Fruit fly (Drosophila melanogaster) whole organism, embryonic: ENCODE results near the gene Arl5.

ENCODE experiments used
- Atf6 ChIP-seq: fragments of 200-800 bp; sonication (Bioruptor generic); IDR thresholded peaks from 2 replicates; pipeline ENCODE4 v1.3.6; 2022; ENCODE audit warnings: missing biosample characterization, missing genetic modification characterization
- CG10431 ChIP-seq: fragments of 200-800 bp; sonication (Bioruptor generic); optimal IDR thresholded peaks from 3 replicates; lab custom pipeline; 2018; ENCODE audit warnings: missing biosample characterization, mild to moderate bottlenecking, missing genetic modification characterization
- CG10959 ChIP-seq: fragments of 200-800 bp; sonication (Bioruptor generic); IDR thresholded peaks from 2 replicates; pipeline ENCODE4 v1.3.6; 2022; ENCODE audit warnings: missing biosample characterization, missing genetic modification characterization
- CG10979 ChIP-seq: fragments of 200-800 bp; sonication (Bioruptor generic); optimal IDR thresholded peaks from 2 replicates; lab custom pipeline; 2018; ENCODE audit warnings: missing biosample characterization, mild to moderate bottlenecking, missing genetic modification characterization, moderate library complexity
- CG11093 ChIP-seq: fragments of 200-800 bp; sonication (Bioruptor generic); IDR thresholded peaks from 3 replicates; pipeline ENCODE4 v1.3.6; 2022; ENCODE audit warnings: missing biosample characterization, missing genetic modification characterization
- CG12219 ChIP-seq: fragments of 200-800 bp; sonication (Bioruptor generic); optimal IDR thresholded peaks from 3 replicates; lab custom pipeline; 2018; ENCODE audit warnings: missing biosample characterization, mild to moderate bottlenecking, missing genetic modification characterization
- CG12236 ChIP-seq: fragments of 200-800 bp; sonication (Bioruptor generic); optimal IDR thresholded peaks from 2 replicates; lab custom pipeline; 2016; ENCODE audit warnings: missing biosample characterization, missing genetic modification characterization
- CG12942 ChIP-seq: fragments of 200-800 bp; sonication (Bioruptor generic); optimal IDR thresholded peaks from 3 replicates; lab custom pipeline; 2016; ENCODE audit warnings: missing biosample characterization, missing genetic modification characterization
- CG13287 ChIP-seq: fragments of 200-800 bp; sonication (Bioruptor generic); IDR thresholded peaks from 2 replicates; pipeline ENCODE4 v1.3.6; 2022; ENCODE audit warnings: missing biosample characterization, missing genetic modification characterization; ENCODE audit not compliant: partially characterized antibody
- CG15601 ChIP-seq: fragments of 200-800 bp; sonication (Bioruptor generic); optimal IDR thresholded peaks from 3 replicates; lab custom pipeline; 2019; ENCODE audit warnings: missing biosample characterization, mild to moderate bottlenecking, missing genetic modification characterization, moderate library complexity
- CG33213 ChIP-seq: fragments of 200-800 bp; sonication (Bioruptor generic); optimal IDR thresholded peaks from 3 replicates; lab custom pipeline; 2016; ENCODE audit warnings: missing biosample characterization, missing genetic modification characterization
- CG4854 ChIP-seq: fragments of 200-800 bp; sonication (Bioruptor generic); optimal IDR thresholded peaks from 2 replicates; lab custom pipeline; 2016; ENCODE audit warnings: missing biosample characterization, missing genetic modification characterization, inconsistent platforms
- CG5245 ChIP-seq: fragments of 200-800 bp; sonication (Bioruptor generic); optimal IDR thresholded peaks from 3 replicates; lab custom pipeline; 2016; ENCODE audit warnings: missing biosample characterization, missing genetic modification characterization
- CG5953 ChIP-seq: fragments of 200-800 bp; sonication (Bioruptor generic); IDR thresholded peaks from 2 replicates; pipeline ENCODE4 v1.3.6; 2022; ENCODE audit warnings: missing biosample characterization, missing genetic modification characterization
- CG6791 ChIP-seq: fragments of 200-800 bp; sonication (Bioruptor generic); IDR thresholded peaks from 3 replicates; pipeline ENCODE4 v1.3.6; 2022; ENCODE audit warnings: missing biosample characterization, missing genetic modification characterization; ENCODE audit not compliant: partially characterized antibody
- CG7357 ChIP-seq: fragments of 200-800 bp; sonication (Bioruptor generic); IDR thresholded peaks from 3 replicates; pipeline ENCODE4 v1.3.6; 2022; ENCODE audit warnings: missing biosample characterization, missing genetic modification characterization
- CG7556 ChIP-seq: fragments of 200-800 bp; sonication (Bioruptor generic); optimal IDR thresholded peaks from 2 replicates; lab custom pipeline; 2017; ENCODE audit warnings: missing biosample characterization, mild to moderate bottlenecking, missing genetic modification characterization
- CG9215 ChIP-seq: fragments of 200-800 bp; sonication (Bioruptor generic); IDR thresholded peaks from 2 replicates; pipeline ENCODE4 v1.3.6; 2022; ENCODE audit warnings: missing biosample characterization, missing genetic modification characterization
- CG9932 ChIP-seq: fragments of 200-800 bp; sonication (Bioruptor generic); IDR thresholded peaks from 2 replicates; pipeline ENCODE4 v1.3.6; 2022; ENCODE audit warnings: missing biosample characterization, missing genetic modification characterization
- CTCF ChIP-seq: fragments of 200-800 bp; sonication (Bioruptor generic); optimal IDR thresholded peaks from 2 replicates; lab custom pipeline; 2017; ENCODE audit warnings: missing biosample characterization, mild to moderate bottlenecking, missing genetic modification characterization, moderate library complexity
- H15 ChIP-seq: fragments of 200-800 bp; sonication (Bioruptor generic); IDR thresholded peaks from 3 replicates; pipeline ENCODE4 v1.3.6; 2022; ENCODE audit warnings: missing biosample characterization, missing genetic modification characterization
- Lim3 ChIP-seq: fragments of 200-800 bp; sonication (Bioruptor generic); IDR thresholded peaks from 2 replicates; pipeline ENCODE4 v1.3.6; 2022; ENCODE audit warnings: missing biosample characterization, missing genetic modification characterization
- MTF-1 ChIP-seq: fragments of 200-800 bp; sonication (Bioruptor generic); optimal IDR thresholded peaks from 2 replicates; lab custom pipeline; 2018; ENCODE audit warnings: missing biosample characterization, mild to moderate bottlenecking, missing genetic modification characterization, borderline replicate concordance
- Neu2 ChIP-seq: fragments of 200-800 bp; sonication (Bioruptor generic); optimal IDR thresholded peaks from 3 replicates; lab custom pipeline; 2016; ENCODE audit warnings: missing biosample characterization, missing genetic modification characterization, borderline replicate concordance
- Scr ChIP-seq: fragments of 200-800 bp; sonication (Bioruptor generic); IDR thresholded peaks from 2 replicates; pipeline ENCODE4 v1.3.6; 2022; ENCODE audit warnings: missing biosample characterization, missing genetic modification characterization; ENCODE audit not compliant: partially characterized antibody
- ac ChIP-seq: fragments of 200-800 bp; sonication (Bioruptor generic); optimal IDR thresholded peaks from 3 replicates; lab custom pipeline; 2017; ENCODE audit warnings: missing biosample characterization, mild to moderate bottlenecking, missing genetic modification characterization
- ap ChIP-seq: fragments of 200-800 bp; sonication (Bioruptor generic); IDR thresholded peaks from 2 replicates; pipeline ENCODE4 v1.3.6; 2022; ENCODE audit warnings: missing biosample characterization, missing genetic modification characterization
- ara ChIP-seq: fragments of 200-800 bp; sonication (Bioruptor generic); IDR thresholded peaks from 2 replicates; pipeline ENCODE4 v1.3.6; 2022; ENCODE audit warnings: missing biosample characterization, missing genetic modification characterization
- btn ChIP-seq: fragments of 200-800 bp; sonication (Bioruptor generic); optimal IDR thresholded peaks from 2 replicates; lab custom pipeline; 2016; ENCODE audit warnings: missing biosample characterization, missing genetic modification characterization
- crc ChIP-seq: fragments of 200-800 bp; sonication (Bioruptor generic); optimal IDR thresholded peaks from 2 replicates; lab custom pipeline; 2016; ENCODE audit warnings: missing biosample characterization, missing genetic modification characterization
- crp ChIP-seq, 2 experiments: fragments of 200-800 bp; sonication (Bioruptor generic); optimal IDR thresholded peaks; 2 replicates in 1 of 2; 3 replicates in 1 of 2; lab custom pipeline; 2017; ENCODE audit warnings: missing biosample characterization in 2 of 2, missing genetic modification characterization in 2 of 2, mild to moderate bottlenecking in 1 of 2, moderate library complexity in 1 of 2
- disco-r ChIP-seq: fragments of 200-800 bp; sonication (Bioruptor generic); optimal IDR thresholded peaks from 2 replicates; lab custom pipeline; 2016; ENCODE audit warnings: missing biosample characterization, missing genetic modification characterization
- dmrt11E ChIP-seq: fragments of 200-800 bp; sonication (Bioruptor generic); optimal IDR thresholded peaks from 3 replicates; lab custom pipeline; 2018; ENCODE audit warnings: missing biosample characterization, mild to moderate bottlenecking, missing genetic modification characterization, moderate library complexity
- eve ChIP-seq, 2 experiments: fragments of >200 bp; optimal IDR thresholded peaks; 2 replicates each; lab custom pipeline; 2017; ENCODE audit warnings: missing biosample characterization in 2 of 2, missing genetic modification characterization in 2 of 2
- exex ChIP-seq: fragments of 200-800 bp; sonication (Bioruptor generic); optimal IDR thresholded peaks from 4 replicates; lab custom pipeline; 2018; ENCODE audit warnings: missing biosample characterization, mild to moderate bottlenecking, missing genetic modification characterization, moderate library complexity
- fd102C ChIP-seq: fragments of 200-800 bp; sonication (Bioruptor generic); optimal IDR thresholded peaks from 2 replicates; lab custom pipeline; 2018; ENCODE audit warnings: missing biosample characterization, mild to moderate bottlenecking, missing genetic modification characterization, moderate library complexity
- fd64A ChIP-seq: fragments of 200-800 bp; sonication (Bioruptor generic); optimal IDR thresholded peaks from 3 replicates; lab custom pipeline; 2018; ENCODE audit warnings: missing biosample characterization, mild to moderate bottlenecking, missing genetic modification characterization
- grn ChIP-seq: fragments of 200-800 bp; sonication (Bioruptor generic); optimal IDR thresholded peaks from 3 replicates; lab custom pipeline; 2017; ENCODE audit warnings: missing biosample characterization, missing genetic modification characterization
- gsb-n ChIP-seq: fragments of 200-800 bp; sonication (Bioruptor generic); optimal IDR thresholded peaks from 3 replicates; lab custom pipeline; 2018; ENCODE audit warnings: missing biosample characterization, mild to moderate bottlenecking, missing genetic modification characterization
- hbn ChIP-seq: fragments of 200-800 bp; sonication (Bioruptor generic); IDR thresholded peaks from 2 replicates; pipeline ENCODE4 v1.3.6; 2022; ENCODE audit warnings: missing biosample characterization, missing genetic modification characterization; ENCODE audit not compliant: partially characterized antibody
- mld ChIP-seq: fragments of 200-800 bp; sonication (Bioruptor generic); IDR thresholded peaks from 3 replicates; pipeline ENCODE4 v1.3.6; 2022; ENCODE audit warnings: missing biosample characterization, missing genetic modification characterization; ENCODE audit not compliant: partially characterized antibody
- nom ChIP-seq: fragments of 200-800 bp; sonication (Bioruptor generic); optimal IDR thresholded peaks from 2 replicates; lab custom pipeline; 2017; ENCODE audit warnings: missing biosample characterization, missing genetic modification characterization, mild to moderate bottlenecking, moderate library complexity, missing genetic modification reagents
- org-1 ChIP-seq: fragments of 200-800 bp; sonication (Bioruptor generic); optimal IDR thresholded peaks from 2 replicates; lab custom pipeline; 2017; ENCODE audit warnings: missing biosample characterization, missing genetic modification characterization
- pnt ChIP-seq: fragments of 200-800 bp; sonication (Bioruptor generic); optimal IDR thresholded peaks from 3 replicates; lab custom pipeline; 2016; ENCODE audit warnings: missing biosample characterization, missing genetic modification characterization
- run ChIP-seq: fragments of 200-800 bp; sonication (Bioruptor generic); optimal IDR thresholded peaks from 3 replicates; lab custom pipeline; 2018; ENCODE audit warnings: missing biosample characterization, mild to moderate bottlenecking, missing genetic modification characterization
- shn ChIP-seq: fragments of 200-800 bp; sonication (Bioruptor generic); optimal IDR thresholded peaks from 3 replicates; lab custom pipeline; 2016; ENCODE audit warnings: missing biosample characterization, missing genetic modification characterization
- sim ChIP-seq: fragments of 200-800 bp; sonication (Bioruptor generic); IDR thresholded peaks from 2 replicates; pipeline ENCODE4 v1.3.6; 2022; ENCODE audit warnings: missing biosample characterization, missing genetic modification characterization
- sima ChIP-seq: fragments of 200-800 bp; sonication (Bioruptor generic); optimal IDR thresholded peaks from 2 replicates; lab custom pipeline; 2016; ENCODE audit warnings: missing biosample characterization, missing genetic modification characterization
- zen2 ChIP-seq: fragments of 200-800 bp; sonication (Bioruptor generic); IDR thresholded peaks from 3 replicates; pipeline ENCODE4 v1.3.6; 2022; ENCODE audit warnings: missing biosample characterization, missing genetic modification characterization; ENCODE audit not compliant: partially characterized antibody

Arl5 gene

DNA sequence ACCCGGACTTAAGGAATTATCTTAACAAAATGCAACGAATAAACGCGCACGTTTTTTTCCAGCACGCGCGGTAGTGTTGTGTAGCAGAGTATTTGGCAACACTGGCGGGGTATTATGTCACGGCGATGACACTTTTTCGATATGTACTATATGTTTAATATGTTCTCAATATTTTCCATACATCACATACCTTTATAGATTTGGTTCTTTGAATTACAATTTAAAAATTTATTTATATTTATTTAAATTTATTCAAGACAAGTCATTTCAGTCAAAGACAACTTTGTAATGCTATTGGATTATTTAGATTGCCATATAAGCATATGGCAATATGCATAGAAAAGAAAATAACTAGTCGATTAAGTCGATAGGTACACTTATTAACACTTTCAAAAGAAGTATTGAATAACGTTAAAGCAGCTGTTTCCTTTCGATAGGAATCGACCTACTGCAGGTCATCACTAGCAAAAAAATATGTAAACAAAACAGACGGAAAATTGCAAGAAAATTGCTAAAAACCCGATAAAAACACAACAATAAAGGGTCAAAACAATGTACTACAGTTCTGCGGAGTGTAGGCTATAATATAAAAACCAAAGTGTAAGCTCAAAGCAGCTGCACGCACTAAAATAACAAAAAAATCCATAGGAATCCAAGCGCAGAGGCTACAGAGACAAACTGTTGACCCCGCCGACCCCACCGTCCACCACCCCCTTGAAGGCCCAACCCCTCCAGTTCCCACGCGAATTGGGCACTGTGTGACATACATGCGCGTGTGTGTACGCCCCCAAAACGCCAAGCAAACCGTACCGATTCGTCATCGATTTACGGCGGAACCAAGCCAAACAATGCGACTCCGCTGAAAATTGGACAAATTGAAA, 46.7 kb upstream of the Arl5 start, which contains the start of the genes CG7182 and GAPcenA (continued):
- TF ChIP-seq zen2 (no peak), CG12942 (GFP tag; lab: Kevin White, UChicago) (peak; percentile 50), Lim3 (GFP tag; lab: Robert Waterston, UW) (no peak), nom (GFP tag; lab: Kevin White, UChicago) (peak; percentile 18), exex (tag; lab: Kevin White, UChicago) (peak; percentile 31), CG10979 (tag; lab: Kevin White, UChicago) (peak; percentile 56), CG4854 (no peak), CG7556 (GFP tag; lab: Kevin White, UChicago) (peak; percentile 76), MTF-1 (no peak), CG12236 (GFP tag; lab: Kevin White, UChicago) (no peak), pnt (no peak), CG6791 (GFP tag; lab: Robert Waterston, UW) (peak; percentile 58; the same call in 1 of the 3 replicates), shn (no peak), ap (GFP tag; lab: Robert Waterston, UW) (no peak), CTCF (GFP tag; lab: Kevin White, UChicago) (no peak), H15 (GFP tag; lab: Robert Waterston, UW) (0 out of 3 replicates have a peak, but pooled peaks have one; percentile 27), CG13287 (GFP tag; lab: Robert Waterston, UW) (peak; percentile 68), grn (no peak), CG5245 (GFP tag; lab: Kevin White, UChicago) (peak; percentile 34), CG9215 (GFP tag; lab: Robert Waterston, UW) (peak; percentile 60), mld (GFP tag; lab: Robert Waterston, UW) (no peak), CG5953 (GFP tag; lab: Robert Waterston, UW) (no peak), Atf6 (GFP tag; lab: Robert Waterston, UW) (no peak), CG10959 (GFP tag; lab: Robert Waterston, UW) (no peak), CG11093 (GFP tag; lab: Robert Waterston, UW) (no peak), crp (GFP tag; optimal IDR thresholded peaks at IDR 0.05; lab: Kevin White, UChicago) (peak in 1 of 2 experiments; percentile 80), crc (GFP tag; lab: Kevin White, UChicago) (no peak), run (tag; lab: Kevin White, UChicago) (no peak), CG33213 (GFP tag; lab: Kevin White, UChicago) (peak; percentile 35), CG7357 (GFP tag; lab: Robert Waterston, UW) (no peak), sima (GFP tag; lab: Kevin White, UChicago) (no peak), dmrt11E (tag; lab: Kevin White, UChicago) (peak; percentile 65), fd64A (GFP tag; lab: Kevin White, UChicago) (no peak), eve (GFP tag; optimal IDR thresholded peaks at IDR 0.05; lab: Kevin White, UChicago) (no peak), btn (GFP tag; lab: Kevin White, UChicago) (no peak), CG12219 (GFP tag; lab: Kevin White, UChicago) (no peak), ac (GFP tag; lab: Kevin White, UChicago) (no peak), Scr (peak; percentile 72), hbn (peak; percentile 40; the same call in 1 of the 2 replicates), disco-r (GFP tag; lab: Kevin White, UChicago) (no peak), Neu2 (GFP tag; lab: Kevin White, UChicago) (no peak), fd102C (GFP tag; lab: Kevin White, UChicago) (no peak), org-1 (peak; percentile 27), ara (GFP tag; lab: Robert Waterston, UW) (no peak), CG9932 (GFP tag; lab: Robert Waterston, UW) (peak; percentile 82), CG10431 (GFP tag; lab: Kevin White, UChicago) (peak; percentile 45), sim (GFP tag; lab: Robert Waterston, UW) (no peak), gsb-n (tag; lab: Kevin White, UChicago) (peak; percentile 66), CG15601 (tag; lab: Kevin White, UChicago) (peak; percentile 79)
